Worm (Caenorhabditis elegans) whole organism, L4 larva: ENCODE measurements around the gene B0228.9.

Experiments used
- R02D3.7 ChIP-seq: fragments of 150-350 bp; sonication (generic microtip); optimal IDR thresholded peaks from 3 replicates; lab custom pipeline; 2014; ENCODE audit warnings: missing biosample characterization, missing genetic modification characterization
- jun-1 ChIP-seq: fragments of 150-350 bp; optimal IDR thresholded peaks from 2 replicates; lab custom pipeline; 2014; ENCODE audit warnings: missing biosample characterization, missing genetic modification reagents, missing genetic modification characterization
- lir-3 ChIP-seq: sonication (generic microtip); optimal IDR thresholded peaks from 2 replicates; lab custom pipeline; 2016; ENCODE audit warnings: mild to moderate bottlenecking, missing genetic modification characterization, missing compliant biosample characterization
- nhr-10 ChIP-seq: fragments of 150-350 bp; optimal IDR thresholded peaks from 2 replicates; lab custom pipeline; 2014; ENCODE audit warnings: missing biosample characterization, missing genetic modification characterization
- nhr-48 ChIP-seq: sonication (generic microtip); optimal IDR thresholded peaks from 2 replicates; lab custom pipeline; 2016; ENCODE audit warnings: mild to moderate bottlenecking, missing genetic modification characterization, missing compliant biosample characterization
- nhr-77 ChIP-seq: fragments of 150-350 bp; optimal IDR thresholded peaks from 2 replicates; lab custom pipeline; 2014; ENCODE audit warnings: missing biosample characterization, missing genetic modification characterization

- TF ChIP-seq nhr-48 (tag; lab: Kevin White, UChicago) (no peak), lir-3 (tag; lab: Kevin White, UChicago) (no peak), nhr-10 (no peak), R02D3.7 (tag; lab: Kevin White, UChicago) (no peak), nhr-77 (tag; lab: Kevin White, UChicago) (no peak), jun-1 (no peak)
These were observed 38.9 kb downstream of the B0228.9 start, which contains the start of gene cpna-2 for ce11 chrII:7724603-7725002.
